Worm (Caenorhabditis elegans): ENCODE measurements around the gene srd-65.
"Not testable (repeated sequence)": the region's sequence is repeated elsewhere in the genome, so short reads cannot be mapped to it uniquely, and the experiment has no call there.

Gene srd-65

DNA sequence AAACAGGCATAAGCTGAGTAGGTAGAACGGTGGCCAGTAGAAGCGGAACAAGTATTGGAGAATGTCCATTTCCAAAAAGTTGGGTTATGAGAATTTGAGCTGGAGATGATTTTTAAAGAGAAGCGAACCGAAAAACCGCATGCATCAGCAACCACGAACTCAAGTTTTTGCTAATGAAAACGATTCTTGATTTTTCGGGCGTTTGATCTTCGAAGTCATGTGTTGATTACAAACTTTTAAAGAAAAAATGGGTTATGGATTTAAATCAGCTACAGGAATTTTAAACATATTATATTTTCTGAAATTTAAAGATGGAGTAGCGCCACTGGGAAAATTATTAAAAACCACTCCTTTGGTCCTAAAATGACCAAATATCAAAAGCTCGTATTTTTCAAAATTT, at the start of gene srd-65:
Gene srd-65 (minus strand): TSS at position 101 of the 400 bp plus-strand sequence.
- TF ChIP-seq hnd-1 (tag; optimal IDR thresholded peaks at IDR 0.05) = no peak
- TF ChIP-seq hmg-4 (GFP tag; optimal IDR thresholded peaks at IDR 0.05) = no peak
- no peak for TF ChIP-seq ceh-13 (GFP tag; optimal IDR thresholded peaks at IDR 0.05)
- no peak for TF ChIP-seq ama-1 (optimal IDR thresholded peaks at IDR 0.05)
- TF ChIP-seq tbx-11 (GFP tag; IDR thresholded peaks at IDR 0.05) = no peak
- TF ChIP-seq tbx-37 (GFP tag; conservative IDR thresholded peaks at IDR 0.05) = no peak
- TF ChIP-seq ceh-36 (tag; optimal IDR thresholded peaks at IDR 0.05) = no peak
- no peak for TF ChIP-seq sea-1 (GFP tag; conservative IDR thresholded peaks at IDR 0.05)
- TF ChIP-seq F13C5.2 (tag; optimal IDR thresholded peaks at IDR 0.05) = no peak
- TF ChIP-seq flt-1 (GFP tag; IDR thresholded peaks at IDR 0.05) = no peak
- no peak for TF ChIP-seq pes-1 (GFP tag; IDR thresholded peaks at IDR 0.05)
- TF ChIP-seq B0310.2 (tag; optimal IDR thresholded peaks at IDR 0.05) = no peak
- no peak for TF ChIP-seq aly-1 (tag; optimal IDR thresholded peaks at IDR 0.05)
- no peak for TF ChIP-seq scrt-1 (GFP tag; IDR thresholded peaks at IDR 0.05)
- no peak for TF ChIP-seq tra-4 (tag; optimal IDR thresholded peaks at IDR 0.05)
- no peak for TF ChIP-seq hmbx-1 (tag; optimal IDR thresholded peaks at IDR 0.05)
- no peak for TF ChIP-seq ets-7 (tag; optimal IDR thresholded peaks at IDR 0.05)

ce11 chrIII:2272732-2273131, 48.9 kb upstream of the srd-65 start, which contains the start of gene fbxa-39:
Gene fbxa-39, plus strand, starts transcription at chrIII:2273032.
- TF ChIP-seq sea-1 (GFP tag; conservative IDR thresholded peaks at IDR 0.05) (no peak), flt-1 (GFP tag; IDR thresholded peaks at IDR 0.05) (no peak)

DNA sequence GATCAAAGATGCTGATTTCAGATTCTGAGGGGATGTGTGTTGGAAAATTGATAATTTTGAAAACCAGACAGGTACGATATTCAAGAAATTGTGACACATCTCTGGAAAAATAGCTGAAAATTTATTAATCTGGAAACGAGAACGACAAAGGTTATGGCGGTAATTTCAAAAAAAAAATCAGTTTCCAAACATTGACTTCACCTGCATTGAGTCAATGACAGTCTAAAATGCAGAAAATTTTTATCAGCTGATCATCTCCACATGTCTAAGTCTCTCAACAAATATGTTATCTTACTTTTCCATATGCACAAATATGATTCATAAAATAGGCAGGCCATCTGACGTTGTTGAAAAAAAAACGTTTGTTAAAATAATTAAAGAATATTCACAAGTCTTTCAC, 48.2 kb upstream of the srd-65 start, which contains the start of gene fbxa-48:
Gene fbxa-48 (minus strand): TSS at position 101 of the 400 bp plus-strand sequence.
- TF ChIP-seq aly-1 (tag; optimal IDR thresholded peaks at IDR 0.05) = no peak
- TF ChIP-seq tbx-37 (GFP tag; conservative IDR thresholded peaks at IDR 0.05) = no peak
- no peak for TF ChIP-seq tra-4 (tag; optimal IDR thresholded peaks at IDR 0.05)
- no peak for TF ChIP-seq scrt-1 (GFP tag; IDR thresholded peaks at IDR 0.05)
- TF ChIP-seq sea-1 (GFP tag; conservative IDR thresholded peaks at IDR 0.05) = no peak
- TF ChIP-seq ceh-36 (tag; optimal IDR thresholded peaks at IDR 0.05) = no peak
- TF ChIP-seq tbx-11 (GFP tag; IDR thresholded peaks at IDR 0.05) = no peak
- no peak for TF ChIP-seq pes-1 (GFP tag; IDR thresholded peaks at IDR 0.05)
- TF ChIP-seq B0310.2 (tag; optimal IDR thresholded peaks at IDR 0.05) = no peak
- TF ChIP-seq ets-7 (tag; optimal IDR thresholded peaks at IDR 0.05) = no peak
- TF ChIP-seq ama-1 (optimal IDR thresholded peaks at IDR 0.05) = no peak
- TF ChIP-seq F13C5.2 (tag; optimal IDR thresholded peaks at IDR 0.05) = no peak
- TF ChIP-seq flt-1 (GFP tag; IDR thresholded peaks at IDR 0.05) = no peak
- TF ChIP-seq hmbx-1 (tag; optimal IDR thresholded peaks at IDR 0.05) = no peak
- no peak for TF ChIP-seq hmg-4 (GFP tag; optimal IDR thresholded peaks at IDR 0.05)
- TF ChIP-seq ceh-13 (GFP tag; optimal IDR thresholded peaks at IDR 0.05) = no peak
- TF ChIP-seq hnd-1 (tag; optimal IDR thresholded peaks at IDR 0.05) = no peak

DNA sequence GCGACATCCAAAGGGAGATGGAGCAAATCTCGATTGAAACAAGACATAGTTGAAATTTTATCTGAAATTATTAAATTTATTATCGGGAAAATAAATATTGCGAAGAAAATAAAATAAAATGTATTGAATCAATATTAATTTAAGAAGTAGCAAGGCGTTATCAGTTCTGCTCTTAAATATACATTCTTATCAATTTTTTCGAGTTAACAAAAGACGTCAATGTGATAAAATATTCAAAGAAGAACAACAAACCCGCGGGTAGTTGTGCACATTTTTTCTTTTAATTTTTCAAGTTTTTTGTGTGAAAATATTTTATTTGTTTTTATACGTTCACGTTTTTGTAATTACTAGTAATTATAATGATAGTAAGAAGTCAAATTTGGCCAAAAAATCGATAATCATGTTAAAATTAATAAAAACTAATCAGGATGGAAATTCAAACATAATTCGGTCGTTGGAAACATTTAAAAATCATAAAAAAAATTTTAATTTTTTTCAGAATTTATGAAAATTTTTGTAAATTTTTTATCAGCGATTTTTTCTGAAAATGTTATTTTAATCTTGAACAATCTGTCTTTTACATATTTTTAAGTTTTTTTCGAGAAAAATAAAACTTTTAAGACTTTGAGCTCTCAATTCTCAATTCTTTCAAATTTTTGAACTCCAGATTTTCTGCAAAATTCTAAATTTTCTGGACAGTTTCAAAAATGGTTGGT, 42.3 kb upstream of the srd-65 start, which contains the start of gene fbxa-9:
Gene fbxa-9 (plus strand): TSS at position 666 of the 716 bp plus-strand sequence.
- TF ChIP-seq tbx-37 (GFP tag; conservative IDR thresholded peaks at IDR 0.05) = no peak

- TF ChIP-seq hmbx-1 (tag; optimal IDR thresholded peaks at IDR 0.05) (no peak), flt-1 (GFP tag; IDR thresholded peaks at IDR 0.05) (no peak), tbx-37 (GFP tag; conservative IDR thresholded peaks at IDR 0.05) (no peak), scrt-1 (GFP tag; IDR thresholded peaks at IDR 0.05) (no peak), hmg-4 (GFP tag; optimal IDR thresholded peaks at IDR 0.05) (no peak), hnd-1 (tag; optimal IDR thresholded peaks at IDR 0.05) (no peak), ceh-13 (GFP tag; optimal IDR thresholded peaks at IDR 0.05) (no peak), ceh-36 (tag; optimal IDR thresholded peaks at IDR 0.05) (no peak), ets-7 (tag; optimal IDR thresholded peaks at IDR 0.05) (no peak), F13C5.2 (tag; optimal IDR thresholded peaks at IDR 0.05) (no peak), aly-1 (tag; optimal IDR thresholded peaks at IDR 0.05) (no peak), pes-1 (GFP tag; IDR thresholded peaks at IDR 0.05) (no peak), sea-1 (GFP tag; conservative IDR thresholded peaks at IDR 0.05) (no peak), B0310.2 (tag; optimal IDR thresholded peaks at IDR 0.05) (no peak), tra-4 (tag; optimal IDR thresholded peaks at IDR 0.05) (no peak), ama-1 (optimal IDR thresholded peaks at IDR 0.05) (no peak), tbx-11 (GFP tag; IDR thresholded peaks at IDR 0.05) (no peak)
Measured at ce11 chrIII:2262942-2263341, 39.1 kb upstream of the srd-65 start, which contains the start of gene Y54F10BM.6. Gene Y54F10BM.6, plus strand, starts transcription at chrIII:2263242.

DNA sequence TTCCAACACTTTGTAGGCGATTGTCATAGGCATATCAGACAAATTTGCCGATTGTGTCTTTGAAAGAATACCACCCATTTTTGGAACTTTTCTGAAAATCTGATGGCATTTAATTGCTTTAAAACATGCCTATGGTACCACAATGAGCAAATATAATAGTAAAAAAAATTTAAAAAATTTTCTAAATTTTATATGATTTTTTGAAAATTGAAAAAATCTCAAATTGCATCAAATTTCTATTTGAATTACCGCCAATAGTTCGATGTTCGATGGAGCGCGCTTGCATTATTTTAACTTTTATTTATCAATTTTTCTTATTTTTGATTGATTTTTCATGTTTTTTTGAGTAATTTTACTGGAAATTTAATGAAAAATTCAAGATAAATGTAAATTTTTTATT, 37.5 kb upstream of the srd-65 start, which contains the start of gene fbxa-42:
Gene fbxa-42 (minus strand): TSS at position 101 of the 400 bp plus-strand sequence.
- TF ChIP-seq tra-4 (tag; optimal IDR thresholded peaks at IDR 0.05); ceh-36 (tag; optimal IDR thresholded peaks at IDR 0.05); scrt-1 (GFP tag; IDR thresholded peaks at IDR 0.05): not testable (repeated sequence)

ce11 chrIII:2259329-2259728, 35.5 kb upstream of the srd-65 start:
- TF ChIP-seq ets-7 (tag; optimal IDR thresholded peaks at IDR 0.05) (no peak), flt-1 (GFP tag; IDR thresholded peaks at IDR 0.05) (no peak), F13C5.2 (tag; optimal IDR thresholded peaks at IDR 0.05) (no peak), hmbx-1 (tag; optimal IDR thresholded peaks at IDR 0.05) (no peak), tra-4 (tag; optimal IDR thresholded peaks at IDR 0.05) (no peak), hnd-1 (tag; optimal IDR thresholded peaks at IDR 0.05) (no peak), ceh-36 (tag; optimal IDR thresholded peaks at IDR 0.05) (no peak), sea-1 (GFP tag; conservative IDR thresholded peaks at IDR 0.05) (no peak), pes-1 (GFP tag; IDR thresholded peaks at IDR 0.05) (no peak), aly-1 (tag; optimal IDR thresholded peaks at IDR 0.05) (no peak), ama-1 (optimal IDR thresholded peaks at IDR 0.05) (no peak), scrt-1 (GFP tag; IDR thresholded peaks at IDR 0.05) (no peak), ceh-13 (GFP tag; optimal IDR thresholded peaks at IDR 0.05) (no peak), tbx-11 (GFP tag; IDR thresholded peaks at IDR 0.05) (no peak), B0310.2 (tag; optimal IDR thresholded peaks at IDR 0.05) (no peak), hmg-4 (GFP tag; optimal IDR thresholded peaks at IDR 0.05) (no peak), tbx-37 (GFP tag; conservative IDR thresholded peaks at IDR 0.05) (no peak)
